Worm (Caenorhabditis elegans): ENCODE data around the gene T25B2.2.

DNA sequence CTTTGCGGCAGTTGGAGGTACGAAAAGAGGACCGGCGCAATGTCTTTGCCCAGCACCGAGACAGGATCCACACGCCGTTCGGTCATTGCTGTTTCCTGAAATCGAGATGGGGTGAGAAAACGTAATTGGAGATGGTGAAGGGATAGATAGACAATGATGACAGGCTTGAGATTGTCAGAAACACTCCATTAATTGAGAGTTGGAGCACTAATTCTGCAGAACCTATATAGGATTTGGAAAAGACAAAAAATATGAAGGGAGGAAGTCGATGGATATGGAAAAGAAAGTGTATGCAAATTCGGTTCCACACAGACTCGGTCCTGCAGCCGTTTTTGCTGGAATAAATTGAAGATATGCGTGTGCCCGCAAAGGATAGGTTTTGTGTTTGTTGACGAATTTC is 31.2 kb upstream of the T25B2.2 start, which contains the start of gene Y72A10A.1:
- TF ChIP-seq med-1 (GFP tag; optimal IDR thresholded peaks at IDR 0.05; ENCODE audit: insufficient read depth) (no peak), cog-1 (tag; optimal IDR thresholded peaks at IDR 0.05) (no peak), klf-2 (GFP tag; conservative IDR thresholded peaks at IDR 0.05) (no peak), flt-1 (GFP tag; IDR thresholded peaks at IDR 0.05) (no peak), T22C8.4 (GFP tag; IDR thresholded peaks at IDR 0.05) (no peak), ref-1 (GFP tag; conservative IDR thresholded peaks at IDR 0.05) (no peak), ztf-23 (GFP tag; IDR thresholded peaks at IDR 0.05) (no peak)
